Worm (Caenorhabditis elegans): ENCODE measurements around the gene srw-4.

Gene srw-4

ce11 chrV:2891927-2892326 is 3.3 kb upstream of the srw-4 start, which contains the start of gene F37B4.15:
Gene F37B4.15 (plus strand): TSS chrV:2892227.
- TF ChIP-seq fkh-10 (GFP tag; optimal IDR thresholded peaks at IDR 0.05), result no peak
- TF ChIP-seq elt-2 (tag; optimal IDR thresholded peaks at IDR 0.05), result no peak
- TF ChIP-seq ztf-11 (tag; optimal IDR thresholded peaks at IDR 0.05), result no peak
- no peak for TF ChIP-seq fkh-2 (tag; optimal IDR thresholded peaks at IDR 0.05)
- TF ChIP-seq unc-39 (tag; optimal IDR thresholded peaks at IDR 0.05), result no peak

- no peak for TF ChIP-seq mdl-1 (tag; optimal IDR thresholded peaks at IDR 0.05)
- TF ChIP-seq nhr-12 (tag; optimal IDR thresholded peaks at IDR 0.05), result no peak
- TF ChIP-seq ceh-28 (tag; optimal IDR thresholded peaks at IDR 0.05), result no peak
- TF ChIP-seq eor-1 (tag; optimal IDR thresholded peaks at IDR 0.05), result no peak
- TF ChIP-seq ceh-9 (tag; optimal IDR thresholded peaks at IDR 0.05), result no peak
- no peak for TF ChIP-seq fkh-10 (GFP tag; optimal IDR thresholded peaks at IDR 0.05)
- no peak for TF ChIP-seq snpc-4 (tag; optimal IDR thresholded peaks at IDR 0.05)
These were observed 316 bp downstream of the srw-4 start for ce11 chrV:2888265-2888664.

ce11 chrV:2884411-2884810 is 4.2 kb downstream of the srw-4 start, which contains the start of gene sre-24:
Gene sre-24 (plus strand): TSS chrV:2884711.
- TF ChIP-seq nhr-28 (tag; optimal IDR thresholded peaks at IDR 0.05), result no peak
- TF ChIP-seq tbx-2 (tag; optimal IDR thresholded peaks at IDR 0.05), result no peak
- no peak for TF ChIP-seq nhr-11 (tag; optimal IDR thresholded peaks at IDR 0.05)
- no peak for TF ChIP-seq lin-39 (tag; optimal IDR thresholded peaks at IDR 0.05)
- no peak for TF ChIP-seq egl-27 (tag; optimal IDR thresholded peaks at IDR 0.05)
- TF ChIP-seq lin-15B (tag; optimal IDR thresholded peaks at IDR 0.05), result no peak
- TF ChIP-seq ztf-4 (tag; optimal IDR thresholded peaks at IDR 0.05), result no peak

- TF ChIP-seq ZK546.5 (tag; optimal IDR thresholded peaks at IDR 0.05), result no peak
- TF ChIP-seq nhr-237 (tag; optimal IDR thresholded peaks at IDR 0.05), result no peak
- TF ChIP-seq daf-12 (tag; optimal IDR thresholded peaks at IDR 0.05), result no peak
- TF ChIP-seq lin-39 (tag; optimal IDR thresholded peaks at IDR 0.05), result no peak
- no peak for TF ChIP-seq sea-2 (GFP tag; optimal IDR thresholded peaks at IDR 0.05)
- TF ChIP-seq snpc-4 (tag; optimal IDR thresholded peaks at IDR 0.05), result no peak
- no peak for TF ChIP-seq ztf-4 (tag; optimal IDR thresholded peaks at IDR 0.05)
- no peak for TF ChIP-seq jun-1 (tag; optimal IDR thresholded peaks at IDR 0.05)
- TF ChIP-seq R02D3.7 (tag; optimal IDR thresholded peaks at IDR 0.05), result no peak
These were observed 5.5 kb downstream of the srw-4 start for ce11 chrV:2883097-2883496.

- TF ChIP-seq ztf-4 (tag; optimal IDR thresholded peaks at IDR 0.05) (no peak), nhr-28 (tag; optimal IDR thresholded peaks at IDR 0.05) (no peak), fkh-10 (GFP tag; optimal IDR thresholded peaks at IDR 0.05) (no peak), elt-2 (tag; optimal IDR thresholded peaks at IDR 0.05) (peak; percentile 40), aly-2 (tag; optimal IDR thresholded peaks at IDR 0.05) (no peak), pqm-1 (tag; optimal IDR thresholded peaks at IDR 0.05) (peak; percentile 10)
These were observed 7.0 kb downstream of the srw-4 start for ce11 chrV:2881565-2881964.

- peak; percentile 57 for TF ChIP-seq elt-2 (tag; optimal IDR thresholded peaks at IDR 0.05)
- no peak for TF ChIP-seq eor-1 (tag; optimal IDR thresholded peaks at IDR 0.05)
- no peak for TF ChIP-seq elt-1 (tag; optimal IDR thresholded peaks at IDR 0.05)
These were observed 7.6 kb downstream of the srw-4 start, which contains the start of gene ifc-1 for ce11 chrV:2881016-2881415. Gene ifc-1 (plus strand): TSS chrV:2881393.

ce11 chrV:2880356-2880755 is 8.2 kb downstream of the srw-4 start:
- TF ChIP-seq fkh-10 (GFP tag; optimal IDR thresholded peaks at IDR 0.05) (no peak), snpc-4 (tag; optimal IDR thresholded peaks at IDR 0.05) (no peak), nfya-1 (tag; optimal IDR thresholded peaks at IDR 0.05; ENCODE audit: insufficient read depth) (no peak), daf-12 (tag; optimal IDR thresholded peaks at IDR 0.05) (no peak), elt-2 (tag; optimal IDR thresholded peaks at IDR 0.05) (peak; percentile 84), hmg-11 (tag; optimal IDR thresholded peaks at IDR 0.05) (no peak), pqm-1 (tag; optimal IDR thresholded peaks at IDR 0.05) (peak; percentile 49), ceh-28 (tag; optimal IDR thresholded peaks at IDR 0.05) (no peak), sea-2 (GFP tag; optimal IDR thresholded peaks at IDR 0.05) (no peak), jun-1 (tag; optimal IDR thresholded peaks at IDR 0.05) (peak; percentile 59), R02D3.7 (tag; optimal IDR thresholded peaks at IDR 0.05) (no peak), nhr-11 (tag; optimal IDR thresholded peaks at IDR 0.05) (no peak), elt-3 (tag; optimal IDR thresholded peaks at IDR 0.05) (no peak), ztf-11 (tag; optimal IDR thresholded peaks at IDR 0.05) (no peak), ceh-82 (tag; optimal IDR thresholded peaks at IDR 0.05) (no peak), mdl-1 (tag; optimal IDR thresholded peaks at IDR 0.05) (no peak), tbx-2 (tag; optimal IDR thresholded peaks at IDR 0.05) (no peak), pha-4 (tag; optimal IDR thresholded peaks at IDR 0.05) (no peak), ama-1 (optimal IDR thresholded peaks at IDR 0.05) (no peak)

Measured in whole organism, L3 larva.